Worm (Caenorhabditis elegans): ENCODE measurements around the gene spig-6.

The spig-6 gene

DNA sequence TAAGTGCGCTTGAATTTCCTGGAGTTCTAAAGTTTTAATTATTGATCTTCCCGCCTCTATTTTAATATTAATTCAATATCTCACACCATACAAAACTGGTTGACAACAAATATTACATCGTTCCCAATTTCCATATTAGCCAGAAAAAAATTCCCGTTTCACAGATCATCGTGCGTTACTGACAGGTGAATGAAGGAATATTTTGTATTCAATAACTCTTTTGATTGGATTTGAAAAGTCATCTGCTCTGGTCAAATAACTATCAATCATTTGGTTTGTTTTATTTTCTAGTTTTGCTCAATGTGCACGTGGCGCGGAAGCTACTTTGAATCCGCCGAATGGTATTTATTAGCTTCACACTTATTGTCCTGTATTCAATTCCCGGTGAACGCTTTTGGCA lies 2.3 kb downstream of the spig-6 start, which contains the start of gene srh-139:
srh-139 (plus strand) TSS at position 301 of the 400 bp plus-strand sequence.
- TF ChIP-seq fkh-10 (GFP tag; optimal IDR thresholded peaks at IDR 0.05), result no peak
- TF ChIP-seq aly-2 (tag; optimal IDR thresholded peaks at IDR 0.05), result no peak
- TF ChIP-seq skn-1 (tag; optimal IDR thresholded peaks at IDR 0.05), result no peak
- no peak for TF ChIP-seq unc-39 (tag; optimal IDR thresholded peaks at IDR 0.05)
- no peak for TF ChIP-seq hmg-11 (tag; optimal IDR thresholded peaks at IDR 0.05)
- no peak for TF ChIP-seq nhr-11 (tag; optimal IDR thresholded peaks at IDR 0.05)
- TF ChIP-seq ama-1 (optimal IDR thresholded peaks at IDR 0.05), result no peak
- TF ChIP-seq ceh-82 (tag; optimal IDR thresholded peaks at IDR 0.05), result no peak
- TF ChIP-seq jun-1 (tag; optimal IDR thresholded peaks at IDR 0.05), result no peak
- TF ChIP-seq nfya-1 (tag; optimal IDR thresholded peaks at IDR 0.05; ENCODE audit: insufficient read depth), result no peak
- TF ChIP-seq eor-1 (tag; optimal IDR thresholded peaks at IDR 0.05), result no peak

DNA sequence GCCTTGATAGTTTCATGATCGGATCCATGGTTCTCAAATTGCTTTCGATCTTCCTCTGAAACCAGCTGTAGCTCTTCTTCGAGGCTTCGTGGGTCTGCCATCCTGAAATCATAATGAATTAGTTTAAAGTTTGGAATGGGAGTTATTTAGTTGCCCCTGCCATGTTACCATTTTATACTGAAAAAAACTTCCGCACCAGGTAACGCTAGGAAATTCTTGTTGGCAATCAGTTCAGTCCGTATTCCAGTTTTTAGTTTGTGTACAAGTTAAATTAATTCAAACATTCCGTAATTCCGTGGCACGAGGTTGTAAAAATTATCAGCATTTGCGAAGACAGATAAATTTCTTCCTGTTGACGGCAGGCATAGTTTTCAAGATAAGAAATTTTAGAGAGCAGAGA lies 6.1 kb downstream of the spig-6 start, which contains the start of gene Y32B12A.5:
Y32B12A.5 (minus strand) TSS at position 101 of the 400 bp plus-strand sequence.
- TF ChIP-seq egl-27 (tag; optimal IDR thresholded peaks at IDR 0.05) (no peak), elt-2 (tag; optimal IDR thresholded peaks at IDR 0.05) (peak; percentile 10), aly-2 (tag; optimal IDR thresholded peaks at IDR 0.05) (no peak), pqm-1 (tag; optimal IDR thresholded peaks at IDR 0.05) (no peak), mdl-1 (tag; optimal IDR thresholded peaks at IDR 0.05) (no peak), daf-12 (tag; optimal IDR thresholded peaks at IDR 0.05) (no peak), snpc-4 (tag; optimal IDR thresholded peaks at IDR 0.05) (no peak), nhr-67 (tag; optimal IDR thresholded peaks at IDR 0.05) (no peak)

DNA sequence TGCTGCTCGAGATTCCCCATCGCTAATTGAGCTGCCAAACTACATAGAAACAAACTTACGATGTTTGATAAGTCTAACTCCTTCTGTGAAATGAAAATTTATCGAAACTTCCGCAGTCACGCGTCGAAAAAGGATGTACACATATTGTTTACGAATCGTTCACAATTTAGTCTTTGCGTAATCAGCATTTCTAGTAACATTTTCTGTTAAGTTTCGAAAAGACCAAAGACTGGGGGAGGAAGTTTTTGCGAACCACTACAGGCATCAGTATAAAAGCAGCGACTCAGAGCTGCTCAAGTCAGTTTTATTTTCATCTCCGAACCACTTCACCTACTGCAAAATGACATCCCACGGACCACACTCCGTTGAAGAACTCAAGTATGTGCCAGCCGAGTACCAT lies 6.8 kb downstream of the spig-6 start, which contains the start of gene sqst-4:
sqst-4 (plus strand) TSS at position 301 of the 400 bp plus-strand sequence.
- no peak for TF ChIP-seq nfya-1 (tag; optimal IDR thresholded peaks at IDR 0.05; ENCODE audit: insufficient read depth)
- no peak for TF ChIP-seq mml-1 (tag; optimal IDR thresholded peaks at IDR 0.05)
- no peak for TF ChIP-seq nhr-43 (tag; optimal IDR thresholded peaks at IDR 0.05; ENCODE audit: poor library complexity, severe bottlenecking)
- TF ChIP-seq ceh-28 (tag; optimal IDR thresholded peaks at IDR 0.05), result no peak
- no peak for TF ChIP-seq nhr-77 (tag; optimal IDR thresholded peaks at IDR 0.05)
- no peak for TF ChIP-seq nhr-76 (tag; optimal IDR thresholded peaks at IDR 0.05)
- no peak for TF ChIP-seq egl-27 (tag; optimal IDR thresholded peaks at IDR 0.05)
- TF ChIP-seq ztf-4 (tag; optimal IDR thresholded peaks at IDR 0.05), result no peak
- no peak for TF ChIP-seq elt-2 (tag; optimal IDR thresholded peaks at IDR 0.05)
- TF ChIP-seq skn-1 (tag; optimal IDR thresholded peaks at IDR 0.05), result no peak
- no peak for TF ChIP-seq nhr-28 (tag; optimal IDR thresholded peaks at IDR 0.05)
- no peak for TF ChIP-seq fos-1 (tag; optimal IDR thresholded peaks at IDR 0.05)
- no peak for TF ChIP-seq tbx-2 (tag; optimal IDR thresholded peaks at IDR 0.05)
- no peak for TF ChIP-seq sea-2 (GFP tag; optimal IDR thresholded peaks at IDR 0.05)
- no peak for TF ChIP-seq aly-2 (tag; optimal IDR thresholded peaks at IDR 0.05)
- TF ChIP-seq egl-5 (tag; optimal IDR thresholded peaks at IDR 0.05), result no peak
- no peak for TF ChIP-seq pha-4 (tag; optimal IDR thresholded peaks at IDR 0.05)
- no peak for TF ChIP-seq zag-1 (tag; optimal IDR thresholded peaks at IDR 0.05)
- no peak for TF ChIP-seq lin-15B (tag; optimal IDR thresholded peaks at IDR 0.05)
- no peak for TF ChIP-seq nhr-23 (tag; optimal IDR thresholded peaks at IDR 0.05)

DNA sequence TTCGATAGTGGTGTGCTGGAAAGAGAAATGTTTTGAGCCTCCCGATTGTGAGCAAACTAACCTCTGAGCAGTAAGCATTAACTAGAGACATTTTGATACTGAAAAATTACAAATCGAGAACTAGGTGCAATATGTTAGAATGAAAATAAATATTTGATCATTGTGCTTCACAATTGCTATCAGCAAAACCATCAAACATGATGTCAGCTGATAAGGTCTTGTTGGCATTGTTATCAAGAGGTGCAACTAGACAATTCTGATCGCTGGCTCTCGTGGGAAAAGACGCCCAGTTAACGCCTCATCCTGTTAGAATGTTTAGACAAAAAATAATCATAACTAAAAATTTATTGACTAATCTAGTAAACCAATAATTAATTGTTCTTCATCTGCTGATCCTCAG lies 13.0 kb downstream of the spig-6 start, which contains the start of gene comt-2:
comt-2 (minus strand) TSS at position 131 of the 400 bp plus-strand sequence.
- TF ChIP-seq elt-2 (tag; optimal IDR thresholded peaks at IDR 0.05) (peak; percentile 88), pqm-1 (tag; optimal IDR thresholded peaks at IDR 0.05) (peak; percentile 63), hmg-11 (tag; optimal IDR thresholded peaks at IDR 0.05) (no peak), nhr-25 (tag; optimal IDR thresholded peaks at IDR 0.05) (no peak), elt-1 (tag; optimal IDR thresholded peaks at IDR 0.05) (no peak)

DNA sequence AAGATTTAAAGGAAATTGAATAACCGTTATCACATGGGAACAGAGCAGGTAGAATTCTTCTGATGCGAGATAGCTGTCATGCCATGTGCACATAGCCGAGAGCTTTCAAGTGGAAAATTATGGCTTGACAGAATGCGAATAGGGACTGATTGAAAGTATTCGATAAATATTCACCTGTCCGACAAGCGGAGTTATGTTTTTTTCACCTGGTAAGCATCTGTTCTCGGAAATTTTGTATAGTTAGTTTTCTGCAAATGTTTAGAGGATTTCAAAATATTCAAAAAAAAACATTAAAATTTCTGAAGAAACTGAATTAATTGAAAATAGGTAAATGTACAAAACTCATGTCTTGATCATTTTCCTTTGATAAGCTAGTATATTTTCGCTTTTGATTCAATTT lies 16.1 kb downstream of the spig-6 start, which contains the start of gene srh-136:
srh-136 (minus strand) TSS at position 93 of the 400 bp plus-strand sequence.
- TF ChIP-seq skn-1 (tag; optimal IDR thresholded peaks at IDR 0.05) (no peak), fos-1 (tag; optimal IDR thresholded peaks at IDR 0.05) (no peak), snpc-4 (tag; optimal IDR thresholded peaks at IDR 0.05) (no peak), lin-15B (tag; optimal IDR thresholded peaks at IDR 0.05) (no peak), tbx-2 (tag; optimal IDR thresholded peaks at IDR 0.05) (no peak), nfya-1 (tag; optimal IDR thresholded peaks at IDR 0.05; ENCODE audit: insufficient read depth) (no peak), unc-39 (tag; optimal IDR thresholded peaks at IDR 0.05) (no peak)

Measured in whole organism, L3 larva.